Fruit fly (Drosophila melanogaster) whole organism, wandering third instar larva: Measurements from ENCODE around the gene CG31115.

Source experiments
- Abd-B ChIP-seq: fragments of >200 bp; optimal IDR thresholded peaks from 2 replicates; lab custom pipeline; 2017; ENCODE audit warnings: missing biosample characterization, missing genetic modification characterization
- CG9705 ChIP-seq: fragments of 200-800 bp; sonication (Bioruptor generic); optimal IDR thresholded peaks from 2 replicates; lab custom pipeline; 2018; ENCODE audit warnings: missing biosample characterization, mild to moderate bottlenecking, missing genetic modification characterization
- CrebA ChIP-seq: fragments of 200-800 bp; sonication (Bioruptor generic); optimal IDR thresholded peaks from 2 replicates; lab custom pipeline; 2016; ENCODE audit warnings: missing biosample characterization, mild to moderate bottlenecking, missing genetic modification characterization, borderline replicate concordance
- GATAd ChIP-seq: sonication (Bioruptor generic); optimal IDR thresholded peaks from 2 replicates; lab custom pipeline; 2016; ENCODE audit warnings: missing biosample characterization, missing genetic modification characterization
- HLH106 ChIP-seq: fragments of 200-800 bp; optimal IDR thresholded peaks from 3 replicates; lab custom pipeline; 2019; ENCODE audit warnings: missing biosample characterization, mild to moderate bottlenecking, missing genetic modification characterization, moderate library complexity
- Hnf4 ChIP-seq: fragments of 200-800 bp; sonication (Bioruptor generic); optimal IDR thresholded peaks from 2 replicates; lab custom pipeline; 2016; ENCODE audit warnings: missing biosample characterization, mild to moderate bottlenecking, missing genetic modification characterization
- Hr83 ChIP-seq: fragments of 200-300 bp; sonication (Bioruptor generic); optimal IDR thresholded peaks from 2 replicates; lab custom pipeline; 2016; ENCODE audit warnings: missing biosample characterization, mild to moderate bottlenecking, missing genetic modification characterization, moderate library complexity; ENCODE audit not compliant: poor library complexity, severe bottlenecking
- Mio ChIP-seq: sonication (Bioruptor generic); optimal IDR thresholded peaks from 2 replicates; lab custom pipeline; 2016; ENCODE audit warnings: missing biosample characterization, missing genetic modification characterization
- Myc ChIP-seq: fragments of >200 bp; optimal IDR thresholded peaks from 2 replicates; lab custom pipeline; 2017
- OdsH ChIP-seq: fragments of 200-800 bp; sonication (Bioruptor generic); optimal IDR thresholded peaks from 2 replicates; lab custom pipeline; 2016; ENCODE audit warnings: missing biosample characterization, mild to moderate bottlenecking, missing genetic modification characterization
- Rel ChIP-seq, 2 experiments: fragments of 200-800 bp; sonication (Bioruptor generic) in 1 of 2; optimal IDR thresholded peaks; 2 replicates in 1 of 2; 3 replicates in 1 of 2; lab custom pipeline; 2016 to 2019; ENCODE audit warnings: mild to moderate bottlenecking in 2 of 2, missing biosample characterization in 2 of 2, missing genetic modification characterization in 2 of 2, moderate library complexity in 1 of 2
- Vsx2 ChIP-seq: fragments of 200-300, 225-300 bp; sonication (Bioruptor generic); optimal IDR thresholded peaks from 2 replicates; lab custom pipeline; 2018; ENCODE audit warnings: missing biosample characterization, missing genetic modification characterization; ENCODE audit not compliant: partially characterized antibody
- brk ChIP-seq: fragments of 200-800 bp; sonication (Bioruptor generic); optimal IDR thresholded peaks from 2 replicates; lab custom pipeline; 2016; ENCODE audit warnings: missing biosample characterization, mild to moderate bottlenecking, missing genetic modification characterization
- dmrt93B ChIP-seq: fragments of 200-800 bp; sonication (Bioruptor generic); optimal IDR thresholded peaks from 2 replicates; lab custom pipeline; 2018; ENCODE audit warnings: missing biosample characterization, mild to moderate bottlenecking, missing genetic modification characterization
- foxo ChIP-seq, 2 experiments: fragments of 200-800 bp; sonication (Bioruptor generic); optimal IDR thresholded peaks; 2 replicates in 1 of 2; 3 replicates in 1 of 2; lab custom pipeline; 2016 to 2017; ENCODE audit warnings: missing biosample characterization in 2 of 2, missing genetic modification characterization in 2 of 2
- h ChIP-seq: fragments of 200-800 bp; sonication (Bioruptor generic); optimal IDR thresholded peaks from 3 replicates; lab custom pipeline; 2016; ENCODE audit warnings: missing biosample characterization, mild to moderate bottlenecking, missing genetic modification characterization
- lola ChIP-seq: fragments of >200 bp; optimal IDR thresholded peaks from 2 replicates; lab custom pipeline; 2017; ENCODE audit warnings: missing biosample characterization, missing genetic modification characterization
- pan ChIP-seq: fragments of >200 bp; optimal IDR thresholded peaks from 2 replicates; lab custom pipeline; 2017
- rgr ChIP-seq: fragments of 200-800 bp; sonication (Bioruptor generic); optimal IDR thresholded peaks from 3 replicates; lab custom pipeline; 2016; ENCODE audit warnings: missing biosample characterization, mild to moderate bottlenecking, missing genetic modification characterization
- sage ChIP-seq: fragments of 200-800 bp; sonication (Bioruptor generic); optimal IDR thresholded peaks from 2 replicates; lab custom pipeline; 2016; ENCODE audit warnings: missing biosample characterization, mild to moderate bottlenecking, missing genetic modification characterization
- sv ChIP-seq: fragments of 200-800 bp; sonication (Bioruptor generic); optimal IDR thresholded peaks from 3 replicates; lab custom pipeline; 2016; ENCODE audit warnings: missing biosample characterization, missing genetic modification characterization
- tai ChIP-seq: sonication (Bioruptor generic); optimal IDR thresholded peaks from 2 replicates; lab custom pipeline; 2016; ENCODE audit warnings: missing biosample characterization, missing genetic modification characterization
- usp ChIP-seq: fragments of >200 bp; optimal IDR thresholded peaks from 2 replicates; lab custom pipeline; 2017; ENCODE audit warnings: missing biosample characterization, missing genetic modification characterization
- woc ChIP-seq: sonication (Bioruptor generic); optimal IDR thresholded peaks from 2 replicates; lab custom pipeline; 2016; ENCODE audit warnings: missing biosample characterization, mild to moderate bottlenecking, missing genetic modification characterization

CG31115 gene

dm6 chr3R:25049742-25050517, 13.2 kb downstream of the CG31115 start (continued):
- peak; percentile 16 for TF ChIP-seq OdsH

dm6 chr3R:25050649-25051048, 13.9 kb downstream of the CG31115 start:
- TF ChIP-seq woc (GFP tag; lab: Kevin White, UChicago) (no peak), lola (GFP tag; lab: Kevin White, UChicago) (no peak), sage (GFP tag; lab: Kevin White, UChicago) (no peak), Rel (GFP tag; optimal IDR thresholded peaks at IDR 0.05; lab: Kevin White, UChicago) (no peak), Rel (tag; optimal IDR thresholded peaks at IDR 0.05; lab: Kevin White, UChicago) (no peak)

dm6 chr3R:25051441-25052097, 14.8 kb downstream of the CG31115 start:
- TF ChIP-seq Vsx2 (GFP tag; lab: Kevin White, UChicago) (no peak), h (GFP tag; lab: Kevin White, UChicago) (peak; percentile 24)

- TF ChIP-seq Hnf4 (GFP tag; lab: Kevin White, UChicago) (peak; percentile 46), foxo (GFP tag; optimal IDR thresholded peaks at IDR 0.05; lab: Kevin White, UChicago) (peak in 1 of 2 experiments; percentile 39), GATAd (no peak), Hr83 (GFP tag; lab: Kevin White, UChicago) (peak; percentile 41), rgr (GFP tag; lab: Kevin White, UChicago) (peak; percentile 55), tai (GFP tag; lab: Kevin White, UChicago) (peak; percentile 4), Rel (GFP tag; optimal IDR thresholded peaks at IDR 0.05; lab: Kevin White, UChicago) (no peak), Rel (tag; optimal IDR thresholded peaks at IDR 0.05; lab: Kevin White, UChicago) (peak; percentile 2), woc (GFP tag; lab: Kevin White, UChicago) (peak; percentile 7), OdsH (no peak), CrebA (GFP tag; lab: Kevin White, UChicago) (no peak), brk (GFP tag; lab: Kevin White, UChicago) (peak; percentile 27), h (GFP tag; lab: Kevin White, UChicago) (peak; percentile 18), Myc (no peak), CG9705 (peak; percentile 32), HLH106 (peak; percentile 31)
- TF ChIP-seq, all 38 proteins: peak for 11
These were observed 17.9 kb downstream of the CG31115 start, which contains the start of gene CG31109 for dm6 chr3R:25054451-25055188. CG31109 (minus strand) TSS chr3R:25054653.

- TF ChIP-seq usp (GFP tag; lab: Kevin White, UChicago) (no peak), CrebA (GFP tag; lab: Kevin White, UChicago) (no peak), Rel (GFP tag; optimal IDR thresholded peaks at IDR 0.05; lab: Kevin White, UChicago) (no peak), Rel (tag; optimal IDR thresholded peaks at IDR 0.05; lab: Kevin White, UChicago) (peak; percentile 22), sage (GFP tag; lab: Kevin White, UChicago) (peak; percentile 52)
These were observed 19.3 kb downstream of the CG31115 start, which contains the start of the genes CG31111 and stac for dm6 chr3R:25056016-25056415. CG31111 (minus strand) TSS chr3R:25056177. stac (plus strand) TSS chr3R:25056286.

- TF ChIP-seq Vsx2 (GFP tag; lab: Kevin White, UChicago) (no peak), Rel (GFP tag; optimal IDR thresholded peaks at IDR 0.05; lab: Kevin White, UChicago) (no peak), Rel (tag; optimal IDR thresholded peaks at IDR 0.05; lab: Kevin White, UChicago) (peak; percentile 72)
These were observed 19.9 kb downstream of the CG31115 start for dm6 chr3R:25056488-25057157.

dm6 chr3R:25060462-25060861, 23.7 kb downstream of the CG31115 start:
- TF ChIP-seq Abd-B (GFP tag; lab: Kevin White, UChicago), result no peak
- no peak for TF ChIP-seq CrebA (GFP tag; lab: Kevin White, UChicago)
- TF ChIP-seq dmrt93B (GFP tag; lab: Kevin White, UChicago), result no peak
- no peak for TF ChIP-seq sv
- no peak for TF ChIP-seq Hnf4 (GFP tag; lab: Kevin White, UChicago)
- TF ChIP-seq Mio (GFP tag; lab: Kevin White, UChicago), result no peak
- TF ChIP-seq pan (lab: Kevin White, UChicago), result no peak
- TF ChIP-seq usp (GFP tag; lab: Kevin White, UChicago), result no peak
